Worm (Caenorhabditis elegans) whole organism, late embryonic: ENCODE results near the gene ttr-23.

Experiments used
- C08G9.2 ChIP-seq: sonication (generic microtip); optimal IDR thresholded peaks from 2 replicates; lab custom pipeline; 2016; ENCODE audit warnings: mild to moderate bottlenecking, missing genetic modification characterization, moderate library complexity, missing compliant biosample characterization
- K09A11.1 ChIP-seq: sonication (generic microtip); optimal IDR thresholded peaks from 2 replicates; lab custom pipeline; 2017; ENCODE audit warnings: antibody characterized with exemption, mild to moderate bottlenecking, missing genetic modification characterization, missing compliant biosample characterization; ENCODE audit not compliant: insufficient read depth
- T23F11.4 ChIP-seq: fragments of 200-800 bp; sonication (Bioruptor generic); optimal IDR thresholded peaks from 2 replicates; lab custom pipeline; 2018; ENCODE audit warnings: mild to moderate bottlenecking, missing genetic modification characterization, missing compliant biosample characterization
- ceh-14 ChIP-seq: sonication (generic microtip); optimal IDR thresholded peaks from 2 replicates; lab custom pipeline; 2016; ENCODE audit warnings: missing genotype, missing genetic modification characterization, missing compliant biosample characterization
- ceh-18 ChIP-seq: sonication (generic microtip); optimal IDR thresholded peaks from 2 replicates; lab custom pipeline; 2016; ENCODE audit warnings: missing genetic modification characterization, missing compliant biosample characterization
- ceh-2 ChIP-seq: sonication (generic microtip); optimal IDR thresholded peaks from 2 replicates; lab custom pipeline; 2016; ENCODE audit warnings: missing genotype, missing genetic modification characterization, missing compliant biosample characterization
- ceh-22 ChIP-seq: sonication (generic microtip); optimal IDR thresholded peaks from 2 replicates; lab custom pipeline; 2017; ENCODE audit warnings: missing biosample characterization, missing genetic modification characterization
- ceh-24 ChIP-seq: sonication (generic microtip); optimal IDR thresholded peaks from 2 replicates; lab custom pipeline; 2016; ENCODE audit warnings: mild to moderate bottlenecking, missing genetic modification characterization, missing compliant biosample characterization
- ceh-30 ChIP-seq: fragments of 150-350 bp; optimal IDR thresholded peaks from 2 replicates; lab custom pipeline; 2014; ENCODE audit warnings: missing biosample characterization, missing genetic modification characterization
- ceh-34 ChIP-seq: sonication (generic microtip); optimal IDR thresholded peaks from 2 replicates; lab custom pipeline; 2016; ENCODE audit warnings: mild to moderate bottlenecking, missing genetic modification characterization, missing compliant biosample characterization
- ceh-48 ChIP-seq: sonication (generic microtip); optimal IDR thresholded peaks from 2 replicates; lab custom pipeline; 2016; ENCODE audit warnings: missing genetic modification characterization, inconsistent platforms, missing compliant biosample characterization
- che-1 ChIP-seq: sonication (generic microtip); optimal IDR thresholded peaks from 2 replicates; lab custom pipeline; 2016; ENCODE audit warnings: mild to moderate bottlenecking, missing genetic modification characterization, missing compliant biosample characterization
- dmd-4 ChIP-seq: sonication (generic microtip); optimal IDR thresholded peaks from 2 replicates; lab custom pipeline; 2016; ENCODE audit warnings: borderline replicate concordance, missing genetic modification characterization, missing compliant biosample characterization
- dve-1 ChIP-seq: sonication (generic microtip); optimal IDR thresholded peaks from 2 replicates; lab custom pipeline; 2017; ENCODE audit warnings: antibody characterized with exemption, mild to moderate bottlenecking, missing genetic modification characterization, missing compliant biosample characterization
- elt-4 ChIP-seq: sonication (generic microtip); optimal IDR thresholded peaks from 2 replicates; lab custom pipeline; 2016; ENCODE audit warnings: missing genetic modification characterization, missing compliant biosample characterization
- eyg-1 ChIP-seq: sonication (generic microtip); optimal IDR thresholded peaks from 2 replicates; lab custom pipeline; 2016; ENCODE audit warnings: missing genotype, missing genetic modification characterization, missing compliant biosample characterization
- fkh-10 ChIP-seq: fragments of 150-350 bp; optimal IDR thresholded peaks from 2 replicates; lab custom pipeline; 2014; ENCODE audit warnings: missing biosample characterization, missing genetic modification reagents, missing genetic modification characterization
- gmeb-2 ChIP-seq: sonication (generic microtip); optimal IDR thresholded peaks from 2 replicates; lab custom pipeline; 2016; ENCODE audit warnings: missing genetic modification characterization, inconsistent platforms, missing compliant biosample characterization
- hlh-13 ChIP-seq: fragments of 200-800 bp; sonication (Bioruptor generic); optimal IDR thresholded peaks from 2 replicates; lab custom pipeline; 2018; ENCODE audit warnings: mild to moderate bottlenecking, missing genetic modification characterization, missing compliant biosample characterization
- hlh-15 ChIP-seq: sonication (generic microtip); optimal IDR thresholded peaks from 2 replicates; lab custom pipeline; 2016; ENCODE audit warnings: missing genetic modification characterization, missing compliant biosample characterization
- hlh-30 ChIP-seq: sonication (generic microtip); optimal IDR thresholded peaks from 2 replicates; lab custom pipeline; 2017; ENCODE audit warnings: antibody characterized with exemption, missing genetic modification characterization, missing compliant biosample characterization; ENCODE audit not compliant: insufficient read depth
- hlh-6 ChIP-seq: sonication (generic microtip); optimal IDR thresholded peaks from 2 replicates; lab custom pipeline; 2016; ENCODE audit warnings: missing genotype, missing genetic modification characterization, missing compliant biosample characterization
- madf-2 ChIP-seq: sonication (generic microtip); optimal IDR thresholded peaks from 2 replicates; lab custom pipeline; 2017; ENCODE audit warnings: missing genetic modification characterization, missing compliant biosample characterization
- mec-3 ChIP-seq: sonication (generic microtip); optimal IDR thresholded peaks from 2 replicates; lab custom pipeline; 2016; ENCODE audit warnings: borderline replicate concordance, missing genetic modification characterization, missing compliant biosample characterization
- nfya-1 ChIP-seq: sonication (generic microtip); optimal IDR thresholded peaks from 2 replicates; lab custom pipeline; 2017; ENCODE audit warnings: missing genetic modification characterization, mild to moderate bottlenecking, missing compliant biosample characterization, antibody characterized with exemption, moderate library complexity
- nhr-11 ChIP-seq: fragments of 150-350 bp; optimal IDR thresholded peaks from 2 replicates; lab custom pipeline; 2014; ENCODE audit warnings: missing biosample characterization, missing genetic modification characterization
- odd-2 ChIP-seq: sonication (generic microtip); optimal IDR thresholded peaks from 2 replicates; lab custom pipeline; 2017; ENCODE audit warnings: antibody characterized with exemption, mild to moderate bottlenecking, missing genetic modification characterization, missing compliant biosample characterization
- pag-3 ChIP-seq: sonication (generic microtip); optimal IDR thresholded peaks from 2 replicates; lab custom pipeline; 2016; ENCODE audit warnings: missing compliant biosample characterization, missing genetic modification characterization, borderline replicate concordance
- pax-1 ChIP-seq: fragments of 150-350 bp; optimal IDR thresholded peaks from 2 replicates; lab custom pipeline; 2014; ENCODE audit warnings: missing biosample characterization, missing genetic modification characterization
- pha-4 ChIP-seq: fragments of 150-350 bp; optimal IDR thresholded peaks from 2 replicates; lab custom pipeline; 2018; ENCODE audit warnings: missing biosample characterization, missing genetic modification reagents, missing genetic modification characterization
- pros-1 ChIP-seq: fragments of 150-350 bp; optimal IDR thresholded peaks from 2 replicates; lab custom pipeline; 2014; ENCODE audit warnings: missing biosample characterization, missing genetic modification reagents, missing genetic modification characterization
- ref-2 ChIP-seq: sonication (generic microtip); optimal IDR thresholded peaks from 2 replicates; lab custom pipeline; 2016; ENCODE audit warnings: missing genetic modification characterization, missing compliant biosample characterization
- sdc-2 ChIP-seq: sonication (generic microtip); optimal IDR thresholded peaks from 2 replicates; lab custom pipeline; 2016; ENCODE audit warnings: missing genotype, missing genetic modification characterization, missing compliant biosample characterization
- sox-2 ChIP-seq: fragments of 200-800 bp; sonication (Bioruptor generic); IDR thresholded peaks from 2 replicates; pipeline ENCODE4 v1.3.6; 2022; ENCODE audit warnings: missing genetic modification reagents, missing genetic modification characterization, missing compliant biosample characterization
- sox-4 ChIP-seq: sonication (generic microtip); optimal IDR thresholded peaks from 2 replicates; lab custom pipeline; 2017; ENCODE audit warnings: mild to moderate bottlenecking, missing genetic modification characterization, inconsistent platforms, missing compliant biosample characterization
- syd-9 ChIP-seq: sonication (generic microtip); optimal IDR thresholded peaks from 2 replicates; lab custom pipeline; 2016; ENCODE audit warnings: mild to moderate bottlenecking, missing genetic modification characterization, moderate library complexity, missing compliant biosample characterization
- ttx-3 ChIP-seq: sonication (generic microtip); optimal IDR thresholded peaks from 2 replicates; lab custom pipeline; 2016; ENCODE audit warnings: missing genetic modification reagents, missing genetic modification characterization, missing compliant biosample characterization
- unc-42 ChIP-seq: sonication (generic microtip); optimal IDR thresholded peaks from 2 replicates; lab custom pipeline; 2016; ENCODE audit warnings: missing genotype, missing genetic modification characterization, missing compliant biosample characterization
- unc-55 ChIP-seq: sonication (generic microtip); optimal IDR thresholded peaks from 2 replicates; lab custom pipeline; 2017; ENCODE audit warnings: missing biosample characterization, missing genetic modification reagents, missing genetic modification characterization
- unc-86 ChIP-seq: sonication (generic microtip); optimal IDR thresholded peaks from 2 replicates; lab custom pipeline; 2016; ENCODE audit warnings: missing genetic modification characterization, missing compliant biosample characterization
- zip-5 ChIP-seq: sonication (generic microtip); optimal IDR thresholded peaks from 2 replicates; lab custom pipeline; 2016; ENCODE audit warnings: missing genetic modification characterization, missing compliant biosample characterization
- ztf-16 ChIP-seq: sonication (generic microtip); optimal IDR thresholded peaks from 2 replicates; lab custom pipeline; 2017; ENCODE audit warnings: missing genetic modification characterization, missing compliant biosample characterization

ttr-23 gene

ce11 chrV:10594810-10595209 is 5.2 kb upstream of the ttr-23 start, which contains the start of gene T21C9.11:
TSS of gene T21C9.11 (minus strand) at chrV:10594910.
- TF ChIP-seq ref-2 (tag; lab: Kevin White, UChicago), result no peak
- TF ChIP-seq sox-4 (tag; lab: Kevin White, UChicago), result no peak
- no peak for TF ChIP-seq unc-42 (tag; lab: Kevin White, UChicago)
- TF ChIP-seq hlh-30 (tag; lab: Kevin White, UChicago), result no peak
- no peak for TF ChIP-seq C08G9.2
- TF ChIP-seq madf-2 (tag; lab: Kevin White, UChicago), result no peak
- TF ChIP-seq nhr-11 (tag; lab: Kevin White, UChicago), result no peak
- TF ChIP-seq K09A11.1, result no peak
- TF ChIP-seq mec-3 (tag; lab: Kevin White, UChicago), result no peak
- no peak for TF ChIP-seq che-1 (tag; lab: Kevin White, UChicago)
- no peak for TF ChIP-seq unc-55 (GFP tag; lab: Kevin White, UChicago)
- no peak for TF ChIP-seq ceh-2 (tag; lab: Kevin White, UChicago)
- no peak for TF ChIP-seq ceh-18 (tag; lab: Kevin White, UChicago)
- no peak for TF ChIP-seq fkh-10 (GFP tag; lab: Kevin White, UChicago)
- TF ChIP-seq unc-86 (tag; lab: Kevin White, UChicago), result no peak
- TF ChIP-seq ttx-3 (tag; lab: Kevin White, UChicago), result no peak
- TF ChIP-seq dve-1 (tag; lab: Kevin White, UChicago), result no peak
- no peak for TF ChIP-seq zip-5
- TF ChIP-seq, all 69 proteins: peak for 0

ce11 chrV:10592479-10592878 is 2.8 kb upstream of the ttr-23 start, which contains the start of gene T21C9.9:
TSS of gene T21C9.9 (minus strand) at chrV:10592579.
- TF ChIP-seq ceh-48 (tag; lab: Kevin White, UChicago), result no peak
- TF ChIP-seq gmeb-2 (tag; lab: Kevin White, UChicago), result no peak
- no peak for TF ChIP-seq ztf-16 (tag; lab: Kevin White, UChicago)
- TF ChIP-seq pha-4 (tag; lab: Kevin White, UChicago), result no peak
- no peak for TF ChIP-seq odd-2 (tag; lab: Kevin White, UChicago)
- TF ChIP-seq sox-4 (tag; lab: Kevin White, UChicago), result no peak
- TF ChIP-seq ceh-14 (tag; lab: Kevin White, UChicago), result no peak
- TF ChIP-seq sox-2, result no peak
- no peak for TF ChIP-seq ceh-30 (tag; lab: Kevin White, UChicago)
- no peak for TF ChIP-seq ceh-24 (tag; lab: Kevin White, UChicago)
- no peak for TF ChIP-seq syd-9
- TF ChIP-seq ceh-22 (tag; lab: Kevin White, UChicago), result no peak
- TF ChIP-seq T23F11.4 (GFP tag; lab: Kevin White, UChicago), result no peak
- no peak for TF ChIP-seq hlh-13 (GFP tag; lab: Kevin White, UChicago)

- TF ChIP-seq pag-3 (no peak), madf-2 (tag; lab: Kevin White, UChicago) (no peak)
Observed at ce11 chrV:10588694-10589093, 966 bp downstream of the ttr-23 start, which contains the start of gene srg-32. TSS of gene srg-32 (minus strand) at chrV:10588794.

DNA sequence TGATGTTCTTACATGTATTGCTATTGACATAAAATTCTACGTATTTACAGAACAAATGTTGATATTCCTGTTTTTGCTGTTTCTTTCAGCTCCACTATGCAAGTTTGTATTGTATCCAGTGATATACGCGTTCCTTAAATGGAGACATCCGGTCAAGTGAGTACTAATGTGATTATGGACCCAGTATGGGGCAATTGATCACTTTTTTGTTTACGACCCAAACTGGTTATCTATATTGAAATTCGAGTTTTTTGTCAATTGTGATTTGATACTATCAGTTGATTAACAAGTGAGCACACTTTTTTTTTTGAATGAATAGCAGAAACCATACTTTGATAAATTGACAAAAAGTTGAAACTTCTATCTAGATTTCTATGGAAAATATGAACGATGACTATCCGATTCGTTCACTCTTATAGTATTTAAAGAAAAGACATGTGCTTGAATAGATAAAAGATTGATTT is 7.8 kb downstream of the ttr-23 start, which contains the start of gene T21C9.6:
Gene T21C9.6, plus strand, starts transcription at position 51 of the 464 bp plus-strand sequence.
- TF ChIP-seq pax-1 (tag; lab: Kevin White, UChicago), result no peak
- no peak for TF ChIP-seq hlh-15 (tag; lab: Kevin White, UChicago)
- no peak for TF ChIP-seq nhr-11 (tag; lab: Kevin White, UChicago)
- TF ChIP-seq ceh-34 (tag; lab: Kevin White, UChicago), result no peak
- TF ChIP-seq syd-9, result no peak
- no peak for TF ChIP-seq odd-2 (tag; lab: Kevin White, UChicago)
- TF ChIP-seq hlh-6 (tag; lab: Kevin White, UChicago), result no peak
- no peak for TF ChIP-seq sdc-2 (tag; lab: Kevin White, UChicago)
- TF ChIP-seq pha-4 (tag; lab: Kevin White, UChicago), result no peak
- no peak for TF ChIP-seq eyg-1
- TF ChIP-seq elt-4, result no peak
- TF ChIP-seq unc-42 (tag; lab: Kevin White, UChicago), result no peak
- no peak for TF ChIP-seq ceh-24 (tag; lab: Kevin White, UChicago)
- TF ChIP-seq dmd-4 (tag; lab: Kevin White, UChicago), result no peak
- no peak for TF ChIP-seq fkh-10 (GFP tag; lab: Kevin White, UChicago)
- TF ChIP-seq hlh-30 (tag; lab: Kevin White, UChicago), result no peak
- TF ChIP-seq pros-1 (tag; lab: Kevin White, UChicago), result no peak
- no peak for TF ChIP-seq nfya-1
